Fruit fly (Drosophila melanogaster): Measurements from ENCODE around the gene ko.

ko gene

dm6 chr3L:21175531-21176271, 44.7 kb upstream of the ko start (continued):
- no peak for TF ChIP-seq CG10669 (GFP tag; optimal IDR thresholded peaks at IDR 0.05)
- TF ChIP-seq CG11294 (GFP tag; IDR thresholded peaks at IDR 0.05): no peak
- TF ChIP-seq ss (GFP tag; optimal IDR thresholded peaks at IDR 0.05): peak in 1 of 2 experiments; percentile 30
- TF ChIP-seq svp (GFP tag): peak; percentile 100
- peak; percentile 38 for TF ChIP-seq Sox14 (GFP tag; optimal IDR thresholded peaks at IDR 0.05)
- no peak for TF ChIP-seq dac (GFP tag; optimal IDR thresholded peaks at IDR 0.05)
- peak; percentile 3 for TF ChIP-seq CG31627 (GFP tag; optimal IDR thresholded peaks at IDR 0.05)
- no peak for TF ChIP-seq pdm3 (GFP tag; optimal IDR thresholded peaks at IDR 0.05)
- TF ChIP-seq eg (GFP tag; IDR thresholded peaks at IDR 0.05): 0 out of 3 replicates have a peak, but pooled peaks have one; percentile 29
- peak; percentile 6 for TF ChIP-seq Hr39 (GFP tag; optimal IDR thresholded peaks at IDR 0.05)
- no peak for TF ChIP-seq CG6163 (GFP tag; IDR thresholded peaks at IDR 0.05)
- no peak for TF ChIP-seq CG34406 (GFP tag; optimal IDR thresholded peaks at IDR 0.05)
- no peak for TF ChIP-seq OdsH (GFP tag; optimal IDR thresholded peaks at IDR 0.05)
- no peak for TF ChIP-seq Eip93F (GFP tag; optimal IDR thresholded peaks at IDR 0.05)
- no peak for TF ChIP-seq CG11762 (GFP tag; optimal IDR thresholded peaks at IDR 0.05; ENCODE audit: insufficient read depth)
- TF ChIP-seq CG6808 (GFP tag; optimal IDR thresholded peaks at IDR 0.05): peak; percentile 23
- peak; percentile 48 for TF ChIP-seq fkh (GFP tag; optimal IDR thresholded peaks at IDR 0.05)
- TF ChIP-seq Sox102F (GFP tag; optimal IDR thresholded peaks at IDR 0.05): no peak
- TF ChIP-seq salr (GFP tag; optimal IDR thresholded peaks at IDR 0.05): no peak
- TF ChIP-seq CG4318 (GFP tag; optimal IDR thresholded peaks at IDR 0.05): no peak
- no peak for TF ChIP-seq CG16779 (tag; optimal IDR thresholded peaks at IDR 0.05)
- no peak for TF ChIP-seq spab (GFP tag; optimal IDR thresholded peaks at IDR 0.05)
- no peak for TF ChIP-seq topi (GFP tag; optimal IDR thresholded peaks at IDR 0.05)
- TF ChIP-seq cyc (GFP tag; optimal IDR thresholded peaks at IDR 0.05): no peak

DNA sequence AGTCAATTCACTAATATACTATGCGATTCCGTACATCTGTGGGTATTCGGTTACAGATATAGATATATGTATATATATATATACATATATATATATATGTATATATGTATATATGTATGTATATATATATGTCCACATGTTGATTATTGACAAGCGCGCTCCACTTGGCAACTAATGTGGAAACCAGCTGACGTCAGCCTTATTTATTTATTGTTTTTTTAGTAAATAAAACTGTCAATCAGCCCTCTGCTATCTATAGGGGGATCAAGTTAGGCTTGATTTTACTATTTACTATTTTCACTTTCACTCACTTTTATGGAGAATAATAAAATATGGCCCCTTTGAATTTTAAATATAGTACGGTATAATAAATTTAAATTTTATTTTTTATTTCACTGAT, 44.0 kb upstream of the ko start:
- TF ChIP-seq dac (GFP tag; optimal IDR thresholded peaks at IDR 0.05): no peak
- TF ChIP-seq CG6792 (GFP tag; optimal IDR thresholded peaks at IDR 0.05): no peak
- TF ChIP-seq CG11762 (GFP tag; optimal IDR thresholded peaks at IDR 0.05; ENCODE audit: insufficient read depth): no peak
- peak; percentile 15 for TF ChIP-seq Eip78C (GFP tag)
- TF ChIP-seq dsx (GFP tag; optimal IDR thresholded peaks at IDR 0.05; ENCODE audit: poor library complexity, severe bottlenecking): no peak
- no peak for TF ChIP-seq CG8632 (GFP tag; optimal IDR thresholded peaks at IDR 0.05)
- TF ChIP-seq vri (GFP tag; optimal IDR thresholded peaks at IDR 0.05): no peak
- TF ChIP-seq Lpt (GFP tag; optimal IDR thresholded peaks at IDR 0.05): no peak

- peak; percentile 63 for TF ChIP-seq CG6276 (GFP tag; optimal IDR thresholded peaks at IDR 0.05)
- TF ChIP-seq dsx (GFP tag; optimal IDR thresholded peaks at IDR 0.05; ENCODE audit: poor library complexity, severe bottlenecking): peak; percentile 69
- peak; percentile 43 for TF ChIP-seq spab (GFP tag; optimal IDR thresholded peaks at IDR 0.05)
- TF ChIP-seq topi (GFP tag; optimal IDR thresholded peaks at IDR 0.05): peak; percentile 83
- peak; percentile 57 for TF ChIP-seq CG7368 (GFP tag; optimal IDR thresholded peaks at IDR 0.05)
- TF ChIP-seq CG16779 (tag; optimal IDR thresholded peaks at IDR 0.05): peak; percentile 36
- peak; percentile 80 for TF ChIP-seq Eip75B (GFP tag; optimal IDR thresholded peaks at IDR 0.05)
- TF ChIP-seq CG1621 (tag; optimal IDR thresholded peaks at IDR 0.05): peak; percentile 64
- TF ChIP-seq net (GFP tag; optimal IDR thresholded peaks at IDR 0.05): peak; percentile 70
- peak; percentile 62 for TF ChIP-seq Lpt (GFP tag; optimal IDR thresholded peaks at IDR 0.05)
- peak; percentile 91 for TF ChIP-seq CG15336 (GFP tag; IDR thresholded peaks at IDR 0.05)
- TF ChIP-seq CG10669 (GFP tag; optimal IDR thresholded peaks at IDR 0.05): peak; percentile 71
- TF ChIP-seq lz (GFP tag; optimal IDR thresholded peaks at IDR 0.05): peak; percentile 85
- TF ChIP-seq svp (GFP tag): peak; percentile 93
- TF ChIP-seq Ets21C (GFP tag; optimal IDR thresholded peaks at IDR 0.05): peak; percentile 76
- TF ChIP-seq pdm3 (GFP tag; optimal IDR thresholded peaks at IDR 0.05): peak; percentile 85
- no peak for TF ChIP-seq Eip93F (GFP tag; optimal IDR thresholded peaks at IDR 0.05)
- TF ChIP-seq CG11294 (GFP tag; IDR thresholded peaks at IDR 0.05): peak; percentile 87
- TF ChIP-seq CG10631 (GFP tag; optimal IDR thresholded peaks at IDR 0.05): peak; percentile 79
- TF ChIP-seq Blimp-1 (GFP tag; optimal IDR thresholded peaks at IDR 0.05): peak; percentile 59
- TF ChIP-seq CG8119 (GFP tag; IDR thresholded peaks at IDR 0.05): peak; percentile 88
- peak; percentile 77 for TF ChIP-seq Sox14 (GFP tag; optimal IDR thresholded peaks at IDR 0.05)
- TF ChIP-seq Hr38 (GFP tag; optimal IDR thresholded peaks at IDR 0.05): no peak
- peak; percentile 88 for TF ChIP-seq CG6163 (GFP tag; IDR thresholded peaks at IDR 0.05)
- peak; percentile 27 to 69 for TF ChIP-seq salr (GFP tag; optimal IDR thresholded peaks at IDR 0.05)
- TF ChIP-seq CG6854 (GFP tag; optimal IDR thresholded peaks at IDR 0.05): peak; percentile 38
- peak; percentile 78 for TF ChIP-seq cyc (GFP tag; optimal IDR thresholded peaks at IDR 0.05)
- peak; percentile 89 for TF ChIP-seq Ets96B (tag; optimal IDR thresholded peaks at IDR 0.05)
These were observed 41.7 kb upstream of the ko start, which contains the start of the genes chb and AsnS for dm6 chr3L:21172527-21173253. Gene chb, plus strand, starts transcription at chr3L:21172853. Gene AsnS, plus strand, starts transcription at chr3L:21173118.
